Worm (Caenorhabditis elegans) whole organism, early embryonic: ENCODE measurements around the gene T13C5.3.

Experiments
- B0310.2 ChIP-seq: sonication (generic microtip); optimal IDR thresholded peaks from 2 replicates; lab custom pipeline; 2016; ENCODE audit warnings: mild to moderate bottlenecking, missing genetic modification characterization, missing compliant biosample characterization
- F13C5.2 ChIP-seq: sonication (generic microtip); optimal IDR thresholded peaks from 2 replicates; lab custom pipeline; 2017; ENCODE audit warnings: mild to moderate bottlenecking, missing genetic modification characterization, inconsistent platforms, missing compliant biosample characterization
- aly-1 ChIP-seq: sonication (generic microtip); optimal IDR thresholded peaks from 2 replicates; lab custom pipeline; 2016; ENCODE audit warnings: missing genetic modification characterization, missing compliant biosample characterization
- ama-1 ChIP-seq: fragments of 150-350 bp; optimal IDR thresholded peaks from 2 replicates; lab custom pipeline; 2014
- ceh-13 ChIP-seq: fragments of 200-800 bp; sonication (Bioruptor generic); optimal IDR thresholded peaks from 2 replicates; lab custom pipeline; 2018; ENCODE audit warnings: mild to moderate bottlenecking, missing genetic modification characterization, missing compliant biosample characterization
- ceh-36 ChIP-seq: sonication (generic microtip); optimal IDR thresholded peaks from 2 replicates; lab custom pipeline; 2016; ENCODE audit warnings: missing genetic modification characterization, inconsistent platforms, missing compliant biosample characterization
- ets-7 ChIP-seq: sonication (generic microtip); optimal IDR thresholded peaks from 2 replicates; lab custom pipeline; 2016; ENCODE audit warnings: missing genotype, missing genetic modification characterization, missing compliant biosample characterization
- flt-1 ChIP-seq: fragments of 200-800 bp; sonication (Bioruptor generic); IDR thresholded peaks from 2 replicates; pipeline ENCODE4 v1.3.6; 2022; ENCODE audit warnings: missing genetic modification characterization, missing compliant biosample characterization
- hmbx-1 ChIP-seq: sonication (generic microtip); optimal IDR thresholded peaks from 2 replicates; lab custom pipeline; 2016; ENCODE audit warnings: mild to moderate bottlenecking, missing genetic modification characterization, missing compliant biosample characterization
- hmg-4 ChIP-seq: fragments of 200-800 bp; sonication (Bioruptor generic); optimal IDR thresholded peaks from 2 replicates; lab custom pipeline; 2018; ENCODE audit warnings: mild to moderate bottlenecking, missing genetic modification characterization, missing compliant biosample characterization
- hnd-1 ChIP-seq: sonication (generic microtip); optimal IDR thresholded peaks from 2 replicates; lab custom pipeline; 2016; ENCODE audit warnings: missing genetic modification characterization, missing compliant biosample characterization
- pes-1 ChIP-seq: fragments of 200-800 bp; sonication (Bioruptor generic); IDR thresholded peaks from 2 replicates; pipeline ENCODE4 v1.3.6; 2022; ENCODE audit warnings: missing genetic modification reagents, missing genetic modification characterization, missing compliant biosample characterization
- scrt-1 ChIP-seq: fragments of 200-800 bp; sonication (Bioruptor generic); IDR thresholded peaks from 2 replicates; pipeline ENCODE4 v1.3.6; 2022; ENCODE audit warnings: missing genetic modification characterization, missing compliant biosample characterization
- sea-1 ChIP-seq: fragments of 200-800 bp; sonication (Bioruptor generic); conservative IDR thresholded peaks from 2 replicates; pipeline ENCODE4 v1.3.6; 2022; ENCODE audit warnings: missing genetic modification characterization, missing compliant biosample characterization
- tbx-11 ChIP-seq: fragments of 200-800 bp; sonication (Bioruptor generic); IDR thresholded peaks from 2 replicates; pipeline ENCODE4 v1.3.6; 2022; ENCODE audit warnings: missing genetic modification characterization, missing compliant biosample characterization
- tbx-37 ChIP-seq: fragments of 200-800 bp; sonication (Bioruptor generic); conservative IDR thresholded peaks from 2 replicates; pipeline ENCODE4 v1.3.6; 2022; ENCODE audit warnings: missing genetic modification reagents, missing genetic modification characterization, missing compliant biosample characterization
- tra-4 ChIP-seq: sonication (generic microtip); optimal IDR thresholded peaks from 2 replicates; lab custom pipeline; 2017; ENCODE audit warnings: missing genetic modification characterization, missing compliant biosample characterization

T13C5.3 gene

DNA sequence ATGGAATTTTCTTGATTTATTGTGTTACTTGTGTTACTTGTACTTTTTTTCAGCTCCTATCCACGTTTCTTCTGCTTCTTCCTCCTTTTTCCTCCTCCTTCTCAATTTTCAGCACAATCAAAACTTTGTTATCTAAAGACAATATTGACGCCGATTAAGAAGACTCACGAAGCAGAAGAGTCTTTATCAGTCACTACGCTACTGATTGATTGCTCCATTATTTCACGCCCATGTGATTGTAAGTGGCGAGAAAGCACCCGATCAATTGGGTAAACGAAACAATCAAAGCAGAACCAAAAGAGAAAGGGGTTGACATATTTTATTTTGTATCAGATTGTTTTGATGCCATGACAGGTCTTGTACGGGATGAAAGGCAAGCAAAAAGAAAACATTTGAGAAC, 9.1 kb upstream of the T13C5.3 start, which contains the start of gene T25B2.2:
TSS of gene T25B2.2 (plus strand) at position 392 of the 400 bp plus-strand sequence.
- TF ChIP-seq hmbx-1 (no peak), B0310.2 (tag; lab: Kevin White, UChicago) (no peak), ceh-13 (GFP tag; lab: Kevin White, UChicago) (no peak), tra-4 (tag; lab: Kevin White, UChicago) (no peak), hnd-1 (no peak), ama-1 (no peak), aly-1 (no peak), tbx-37 (no peak), sea-1 (no peak), ceh-36 (tag; lab: Kevin White, UChicago) (no peak), hmg-4 (GFP tag; lab: Kevin White, UChicago) (no peak), pes-1 (GFP tag; lab: Robert Waterston, UW) (no peak), ets-7 (tag; lab: Kevin White, UChicago) (no peak), flt-1 (GFP tag; lab: Robert Waterston, UW) (no peak)

DNA sequence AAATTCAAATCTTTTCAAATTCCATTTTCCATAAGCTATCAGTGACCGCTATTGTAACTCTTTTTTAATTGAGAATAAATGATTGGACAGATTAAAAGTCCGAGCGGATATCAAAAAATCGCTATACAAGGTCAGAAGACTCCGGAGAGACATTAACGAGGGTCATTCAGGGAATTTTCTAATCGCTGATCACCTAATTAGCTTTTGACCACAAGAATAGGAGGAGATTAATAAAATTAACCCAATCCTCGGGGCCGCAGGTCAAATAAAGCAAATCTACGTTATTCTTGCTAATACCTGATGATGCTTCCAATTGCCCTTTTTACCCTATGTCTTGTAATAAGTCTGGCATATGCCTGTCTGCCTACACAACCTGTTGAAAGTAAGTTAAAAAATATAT, 4.7 kb upstream of the T13C5.3 start, which contains the start of gene T25B2.1:
TSS of gene T25B2.1 (plus strand) at position 301 of the 400 bp plus-strand sequence.
- TF ChIP-seq pes-1 (GFP tag; lab: Robert Waterston, UW) (no peak), tbx-37 (no peak), flt-1 (GFP tag; lab: Robert Waterston, UW) (no peak), tbx-11 (no peak), scrt-1 (no peak), aly-1 (no peak), hmbx-1 (no peak), hmg-4 (GFP tag; lab: Kevin White, UChicago) (no peak), ceh-13 (GFP tag; lab: Kevin White, UChicago) (no peak), hnd-1 (no peak), ama-1 (no peak), sea-1 (no peak), ceh-36 (tag; lab: Kevin White, UChicago) (no peak), tra-4 (tag; lab: Kevin White, UChicago) (no peak)

DNA sequence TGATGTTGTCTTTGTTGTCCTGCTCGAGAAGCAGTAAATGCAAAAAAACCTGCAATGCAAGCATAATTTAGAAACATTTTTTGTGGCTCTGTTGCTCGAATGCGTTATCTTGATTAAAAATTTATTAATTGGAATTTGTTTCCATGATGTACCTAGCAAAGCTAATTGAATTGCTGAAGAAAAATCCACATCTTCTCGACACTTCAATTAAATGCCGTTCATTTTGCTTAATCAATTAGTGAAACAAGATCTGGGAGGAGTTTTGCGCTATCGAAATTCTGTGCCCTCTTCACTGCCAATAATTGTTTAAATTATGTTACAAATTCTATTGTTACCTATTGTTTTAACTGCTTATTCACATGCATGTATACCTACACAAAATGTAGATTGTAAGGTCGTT, 2.5 kb upstream of the T13C5.3 start, which contains the start of gene T25B2.3:
TSS of gene T25B2.3 (plus strand) at position 301 of the 400 bp plus-strand sequence.
- no peak for TF ChIP-seq aly-1
- no peak for TF ChIP-seq tbx-11
- no peak for TF ChIP-seq hmg-4 (GFP tag; lab: Kevin White, UChicago)
- no peak for TF ChIP-seq sea-1
- TF ChIP-seq hnd-1: no peak

DNA sequence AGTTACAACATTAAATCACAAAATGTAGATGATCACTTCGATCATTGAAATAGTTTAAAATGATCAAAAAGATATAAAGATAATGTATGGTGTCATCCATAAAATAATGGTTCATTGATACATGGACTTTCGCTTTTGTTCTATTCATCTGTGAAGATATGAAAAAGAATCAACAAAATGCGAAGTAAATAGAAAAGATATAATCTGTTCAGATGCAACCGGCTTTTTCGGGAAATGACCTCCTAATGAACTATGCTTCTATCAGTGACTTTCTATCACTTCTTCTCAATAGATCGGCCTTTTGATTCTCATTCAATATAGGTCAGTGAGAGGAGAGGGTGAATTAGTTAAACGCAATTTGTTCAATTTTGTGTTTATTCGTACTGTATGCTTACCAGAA, 673 bp downstream of the T13C5.3 start:
- TF ChIP-seq scrt-1 (no peak), F13C5.2 (tag; lab: Kevin White, UChicago) (no peak), tra-4 (tag; lab: Kevin White, UChicago) (no peak), tbx-37 (no peak), aly-1 (no peak), ceh-13 (GFP tag; lab: Kevin White, UChicago) (no peak), ceh-36 (tag; lab: Kevin White, UChicago) (no peak), B0310.2 (tag; lab: Kevin White, UChicago) (no peak)

DNA sequence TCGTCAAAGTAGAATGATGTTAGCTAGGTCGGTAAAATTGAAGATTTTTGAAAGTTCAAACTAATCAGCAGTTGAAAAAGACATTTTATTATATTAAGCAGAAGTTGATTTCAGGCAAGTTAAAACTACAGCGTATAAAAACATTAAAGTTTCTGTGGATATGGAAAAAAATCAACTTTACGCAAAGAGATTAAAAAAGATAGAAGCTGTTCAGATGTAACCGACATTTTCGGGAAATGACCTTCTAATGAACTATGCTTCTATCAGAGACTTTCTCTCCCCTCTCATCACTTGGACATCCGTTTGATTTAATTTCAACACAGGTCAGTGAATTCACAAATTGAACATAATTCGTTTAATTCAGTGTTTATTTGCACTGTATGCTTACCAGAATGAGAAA, 2.0 kb downstream of the T13C5.3 start, which contains the start of gene T13C5.7:
TSS of gene T13C5.7 (plus strand) at position 301 of the 400 bp plus-strand sequence.
- no peak for TF ChIP-seq pes-1 (GFP tag; lab: Robert Waterston, UW)
- TF ChIP-seq F13C5.2 (tag; lab: Kevin White, UChicago): no peak
- no peak for TF ChIP-seq tbx-11
- no peak for TF ChIP-seq hmg-4 (GFP tag; lab: Kevin White, UChicago)
- TF ChIP-seq flt-1 (GFP tag; lab: Robert Waterston, UW): no peak
- TF ChIP-seq tbx-37: no peak
- TF ChIP-seq sea-1: no peak
- no peak for TF ChIP-seq ceh-13 (GFP tag; lab: Kevin White, UChicago)
- TF ChIP-seq hmbx-1: no peak
- TF ChIP-seq ets-7 (tag; lab: Kevin White, UChicago): no peak
- no peak for TF ChIP-seq hnd-1
- no peak for TF ChIP-seq ceh-36 (tag; lab: Kevin White, UChicago)
- no peak for TF ChIP-seq tra-4 (tag; lab: Kevin White, UChicago)
- TF ChIP-seq aly-1: no peak
- no peak for TF ChIP-seq scrt-1
- TF ChIP-seq B0310.2 (tag; lab: Kevin White, UChicago): no peak
- no peak for TF ChIP-seq ama-1

DNA sequence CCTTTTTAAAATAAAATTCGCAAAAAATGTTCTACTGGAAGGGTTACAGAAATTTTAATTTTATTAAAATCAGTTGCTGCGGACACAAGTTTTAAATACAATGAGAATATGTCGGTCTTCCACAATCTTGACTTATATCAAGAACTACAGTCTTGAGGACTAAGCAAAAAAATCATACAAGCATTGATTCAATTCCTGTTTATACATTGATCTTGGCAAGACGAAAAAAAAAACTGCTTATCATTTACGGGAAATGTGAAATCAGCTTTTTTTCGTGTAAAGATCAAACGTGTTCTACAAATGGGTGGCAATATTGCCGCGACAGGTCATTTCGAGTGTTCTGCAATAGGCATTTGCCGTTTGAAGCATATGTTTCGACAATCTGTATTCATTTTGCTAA, 6.4 kb downstream of the T13C5.3 start, which contains the start of gene T13C5.2:
TSS of gene T13C5.2 (plus strand) at position 301 of the 400 bp plus-strand sequence.
- TF ChIP-seq flt-1 (GFP tag; lab: Robert Waterston, UW) (no peak), aly-1 (no peak), tbx-11 (no peak), scrt-1 (no peak), hnd-1 (no peak), ceh-36 (tag; lab: Kevin White, UChicago) (no peak), ceh-13 (GFP tag; lab: Kevin White, UChicago) (no peak), tra-4 (tag; lab: Kevin White, UChicago) (no peak), B0310.2 (tag; lab: Kevin White, UChicago) (no peak), F13C5.2 (tag; lab: Kevin White, UChicago) (no peak), ets-7 (tag; lab: Kevin White, UChicago) (no peak), pes-1 (GFP tag; lab: Robert Waterston, UW) (no peak), sea-1 (no peak), hmg-4 (GFP tag; lab: Kevin White, UChicago) (no peak), ama-1 (no peak), tbx-37 (no peak)

DNA sequence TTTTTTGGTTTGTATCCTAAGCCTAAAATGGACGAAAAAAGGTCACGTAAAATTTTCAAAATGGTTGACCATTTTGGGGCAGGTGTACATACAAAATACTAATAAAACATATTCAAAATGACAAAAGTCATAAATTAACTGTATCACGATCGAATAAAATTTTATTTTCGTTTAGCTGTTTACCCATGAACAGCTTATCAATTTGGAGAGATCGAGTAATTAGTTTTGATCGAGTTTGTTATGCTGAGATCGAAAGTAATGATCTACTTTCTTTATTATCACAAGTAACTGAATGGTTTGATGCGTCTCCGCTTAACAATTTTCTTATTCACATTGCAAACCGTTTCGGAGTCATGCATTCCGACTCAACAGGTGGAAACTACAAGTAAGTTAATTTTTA, 9.5 kb downstream of the T13C5.3 start, which contains the start of gene T13C5.10:
TSS of gene T13C5.10 (plus strand) at position 301 of the 400 bp plus-strand sequence.
- TF ChIP-seq pes-1 (GFP tag; lab: Robert Waterston, UW): no peak
- no peak for TF ChIP-seq sea-1
- no peak for TF ChIP-seq tra-4 (tag; lab: Kevin White, UChicago)
- TF ChIP-seq tbx-37: no peak
- TF ChIP-seq hmg-4 (GFP tag; lab: Kevin White, UChicago): no peak
- TF ChIP-seq F13C5.2 (tag; lab: Kevin White, UChicago): no peak
- no peak for TF ChIP-seq ceh-13 (GFP tag; lab: Kevin White, UChicago)
- TF ChIP-seq aly-1: no peak
- no peak for TF ChIP-seq B0310.2 (tag; lab: Kevin White, UChicago)
- no peak for TF ChIP-seq ets-7 (tag; lab: Kevin White, UChicago)
- TF ChIP-seq ama-1: no peak
- no peak for TF ChIP-seq scrt-1
